Fruit fly (Drosophila melanogaster): ENCODE results near the gene mRpS10.

DNA sequence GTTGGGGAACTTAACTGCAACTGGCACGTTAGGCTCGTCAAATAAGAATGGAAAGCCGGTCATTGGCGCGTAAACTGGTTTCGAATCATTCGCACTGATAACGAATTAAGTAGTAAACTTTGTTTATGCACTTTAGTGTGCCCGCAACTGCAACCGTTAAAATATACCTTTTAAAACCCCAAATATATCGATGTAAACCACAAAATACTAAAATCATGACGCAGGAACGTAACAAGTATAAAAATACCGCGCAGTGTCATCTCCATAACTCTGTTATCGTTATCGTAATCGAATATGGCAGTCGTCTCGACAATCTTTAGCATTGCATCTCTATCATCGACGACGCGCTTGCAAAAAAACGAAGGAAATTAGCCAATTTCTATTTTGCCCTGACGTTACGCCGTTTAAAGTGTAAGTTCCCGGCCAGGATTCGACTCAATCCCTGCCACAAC lies 4.2 kb upstream of the mRpS10 start, which contains the start of the genes CG31344 and Caf1-55:
- no peak for TF ChIP-seq insv (optimal IDR thresholded peaks at IDR 0.05)
- no peak for TF ChIP-seq h (optimal IDR thresholded peaks at IDR 0.05)
- no peak for TF ChIP-seq psq (optimal IDR thresholded peaks at IDR 0.05)

Measured in Kc167 (cell line).